Worm (Caenorhabditis elegans): ENCODE measurements around the gene Y71H2B.8.
"Not testable (repeated sequence)": the region's sequence is repeated elsewhere in the genome, so short reads cannot be mapped to it uniquely, and the experiment has no call there.

Gene Y71H2B.8

ce11 chrIII:2596984-2597454 is 17.9 kb downstream of the Y71H2B.8 start, which contains the start of gene apb-1 (continued):
- TF ChIP-seq nhr-12 (tag; optimal IDR thresholded peaks at IDR 0.05) = no peak
- TF ChIP-seq egl-5 (tag; optimal IDR thresholded peaks at IDR 0.05) = peak; percentile 88
- peak; percentile 92 for TF ChIP-seq fkh-10 (GFP tag; optimal IDR thresholded peaks at IDR 0.05)
- peak; percentile 42 for TF ChIP-seq elt-1 (tag; optimal IDR thresholded peaks at IDR 0.05)
- no peak for TF ChIP-seq fos-1 (tag; optimal IDR thresholded peaks at IDR 0.05)
- peak; percentile 90 for TF ChIP-seq sea-2 (GFP tag; optimal IDR thresholded peaks at IDR 0.05)
- TF ChIP-seq jun-1 (tag; optimal IDR thresholded peaks at IDR 0.05) = peak; percentile 28
- no peak for TF ChIP-seq egl-27 (tag; optimal IDR thresholded peaks at IDR 0.05)
- no peak for TF ChIP-seq lsy-12 (tag; optimal IDR thresholded peaks at IDR 0.05)
- TF ChIP-seq lin-15B (tag; optimal IDR thresholded peaks at IDR 0.05) = peak; percentile 91
- TF ChIP-seq nhr-23 (tag; optimal IDR thresholded peaks at IDR 0.05) = peak; percentile 96
- no peak for TF ChIP-seq eor-1 (tag; optimal IDR thresholded peaks at IDR 0.05)
- no peak for TF ChIP-seq fkh-2 (tag; optimal IDR thresholded peaks at IDR 0.05)
- TF ChIP-seq aly-2 (tag; optimal IDR thresholded peaks at IDR 0.05) = peak; percentile 9

ce11 chrIII:2597753-2598152 is 18.7 kb downstream of the Y71H2B.8 start, which contains the start of gene mdt-19:
Gene mdt-19, plus strand, starts transcription at chrIII:2598053.
- TF ChIP-seq nhr-28 (tag; optimal IDR thresholded peaks at IDR 0.05) (no peak), ZK546.5 (tag; optimal IDR thresholded peaks at IDR 0.05) (no peak), mdl-1 (tag; optimal IDR thresholded peaks at IDR 0.05) (no peak), nhr-11 (tag; optimal IDR thresholded peaks at IDR 0.05) (no peak), ceh-16 (tag; optimal IDR thresholded peaks at IDR 0.05) (no peak), tbx-2 (tag; optimal IDR thresholded peaks at IDR 0.05) (no peak)

ce11 chrIII:2598491-2599065 is 19.5 kb downstream of the Y71H2B.8 start:
- TF ChIP-seq mml-1 (tag; optimal IDR thresholded peaks at IDR 0.05) (no peak), fkh-10 (GFP tag; optimal IDR thresholded peaks at IDR 0.05) (no peak), unc-39 (tag; optimal IDR thresholded peaks at IDR 0.05) (no peak), tbx-2 (tag; optimal IDR thresholded peaks at IDR 0.05) (no peak), fkh-2 (tag; optimal IDR thresholded peaks at IDR 0.05) (no peak), pqm-1 (tag; optimal IDR thresholded peaks at IDR 0.05) (no peak), hmg-11 (tag; optimal IDR thresholded peaks at IDR 0.05) (no peak), lsy-12 (tag; optimal IDR thresholded peaks at IDR 0.05) (no peak), egl-5 (tag; optimal IDR thresholded peaks at IDR 0.05) (no peak), nhr-12 (tag; optimal IDR thresholded peaks at IDR 0.05) (no peak), pha-4 (tag; optimal IDR thresholded peaks at IDR 0.05) (no peak), lin-15B (tag; optimal IDR thresholded peaks at IDR 0.05) (no peak), elt-2 (tag; optimal IDR thresholded peaks at IDR 0.05) (no peak)

ce11 chrIII:2603671-2604070 is 24.6 kb downstream of the Y71H2B.8 start, which contains the start of gene Y71H2B.11:
Gene Y71H2B.11, plus strand, starts transcription at chrIII:2603971.
- TF ChIP-seq nhr-25 (tag; optimal IDR thresholded peaks at IDR 0.05) = no peak
- TF ChIP-seq elt-3 (tag; optimal IDR thresholded peaks at IDR 0.05) = no peak
- TF ChIP-seq R02D3.7 (tag; optimal IDR thresholded peaks at IDR 0.05) = no peak
- no peak for TF ChIP-seq lsy-12 (tag; optimal IDR thresholded peaks at IDR 0.05)
- TF ChIP-seq elt-2 (tag; optimal IDR thresholded peaks at IDR 0.05) = no peak
- TF ChIP-seq jun-1 (tag; optimal IDR thresholded peaks at IDR 0.05) = no peak
- TF ChIP-seq nhr-28 (tag; optimal IDR thresholded peaks at IDR 0.05) = no peak
- TF ChIP-seq lin-15B (tag; optimal IDR thresholded peaks at IDR 0.05) = no peak
- TF ChIP-seq ceh-9 (tag; optimal IDR thresholded peaks at IDR 0.05) = no peak

- TF ChIP-seq elt-3, ceh-16, egl-5 (tag; optimal IDR thresholded peaks at IDR 0.05): not testable (repeated sequence)
Observed at ce11 chrIII:2607717-2608116, 28.6 kb downstream of the Y71H2B.8 start, which contains the start of gene Y71H2B.5. Gene Y71H2B.5, plus strand, starts transcription at chrIII:2608017.

- no peak for TF ChIP-seq ama-1 (optimal IDR thresholded peaks at IDR 0.05)
- no peak for TF ChIP-seq nfya-1 (tag; optimal IDR thresholded peaks at IDR 0.05; ENCODE audit: insufficient read depth)
- no peak for TF ChIP-seq skn-1 (tag; optimal IDR thresholded peaks at IDR 0.05)
- no peak for TF ChIP-seq ceh-82 (tag; optimal IDR thresholded peaks at IDR 0.05)
- no peak for TF ChIP-seq hmg-11 (tag; optimal IDR thresholded peaks at IDR 0.05)
- TF ChIP-seq ceh-28 (tag; optimal IDR thresholded peaks at IDR 0.05) = no peak
- TF ChIP-seq nhr-23 (tag; optimal IDR thresholded peaks at IDR 0.05) = no peak
- TF ChIP-seq ceh-9 (tag; optimal IDR thresholded peaks at IDR 0.05) = no peak
- no peak for TF ChIP-seq R02D3.7 (tag; optimal IDR thresholded peaks at IDR 0.05)
- no peak for TF ChIP-seq tbx-2 (tag; optimal IDR thresholded peaks at IDR 0.05)
- TF ChIP-seq ZK546.5 (tag; optimal IDR thresholded peaks at IDR 0.05) = no peak
- no peak for TF ChIP-seq mdl-1 (tag; optimal IDR thresholded peaks at IDR 0.05)
- TF ChIP-seq pha-4 (tag; optimal IDR thresholded peaks at IDR 0.05) = no peak
- TF ChIP-seq pqm-1 (tag; optimal IDR thresholded peaks at IDR 0.05) = no peak
- TF ChIP-seq ceh-16 (tag; optimal IDR thresholded peaks at IDR 0.05) = no peak
- no peak for TF ChIP-seq lin-39 (tag; optimal IDR thresholded peaks at IDR 0.05)
- no peak for TF ChIP-seq lsy-12 (tag; optimal IDR thresholded peaks at IDR 0.05)
- no peak for TF ChIP-seq lin-15B (tag; optimal IDR thresholded peaks at IDR 0.05)
- no peak for TF ChIP-seq elt-1 (tag; optimal IDR thresholded peaks at IDR 0.05)
Observed at ce11 chrIII:2616212-2616611, 37.1 kb downstream of the Y71H2B.8 start.

Measured in whole organism, L3 larva.